Fruit fly (Drosophila melanogaster): ENCODE data around the gene CG7968.

- no peak for TF ChIP-seq Ets98B (GFP tag; IDR thresholded peaks at IDR 0.05)
- no peak for TF ChIP-seq CG13204 (GFP tag; optimal IDR thresholded peaks at IDR 0.05)
- TF ChIP-seq CG12605 (GFP tag; IDR thresholded peaks at IDR 0.05), result no peak
- TF ChIP-seq CG34367 (tag; optimal IDR thresholded peaks at IDR 0.05), result no peak
- no peak for TF ChIP-seq D1 (tag; optimal IDR thresholded peaks at IDR 0.05)
- TF ChIP-seq CG32121 (GFP tag; IDR thresholded peaks at IDR 0.05), result no peak
- no peak for TF ChIP-seq EcR (GFP tag; optimal IDR thresholded peaks at IDR 0.05)
- TF ChIP-seq gl (tag; optimal IDR thresholded peaks at IDR 0.05), result no peak
- no peak for TF ChIP-seq Pif1A (GFP tag; optimal IDR thresholded peaks at IDR 0.05)
- no peak for TF ChIP-seq CG10348 (GFP tag; IDR thresholded peaks at IDR 0.05)
- TF ChIP-seq CG17806 (tag; optimal IDR thresholded peaks at IDR 0.05), result no peak
- TF ChIP-seq Snoo (tag; optimal IDR thresholded peaks at IDR 0.05), result no peak
- TF ChIP-seq fd96Ca (GFP tag; IDR thresholded peaks at IDR 0.05), result no peak
Observed at dm6 chr2L:13876698-13877097, 27.5 kb downstream of the CG7968 start.

All from whole organism, pupa.